Worm (Caenorhabditis elegans) whole organism, late embryonic: Measurements from ENCODE around the gene T05H10.8.

Source experiments
- F13H6.1 ChIP-seq: sonication (generic microtip); optimal IDR thresholded peaks from 2 replicates; lab custom pipeline; 2016; ENCODE audit warnings: missing genetic modification characterization, missing compliant biosample characterization
- K02D7.2 ChIP-seq: sonication (generic microtip); optimal IDR thresholded peaks from 2 replicates; lab custom pipeline; 2017; ENCODE audit warnings: mild to moderate bottlenecking, missing genetic modification characterization, missing compliant biosample characterization
- K09A11.1 ChIP-seq: sonication (generic microtip); optimal IDR thresholded peaks from 2 replicates; lab custom pipeline; 2017; ENCODE audit warnings: antibody characterized with exemption, mild to moderate bottlenecking, missing genetic modification characterization, missing compliant biosample characterization; ENCODE audit not compliant: insufficient read depth
- T23F11.4 ChIP-seq: fragments of 200-800 bp; sonication (Bioruptor generic); optimal IDR thresholded peaks from 2 replicates; lab custom pipeline; 2018; ENCODE audit warnings: mild to moderate bottlenecking, missing genetic modification characterization, missing compliant biosample characterization
- ahr-1 ChIP-seq: sonication (generic microtip); optimal IDR thresholded peaks from 2 replicates; lab custom pipeline; 2016; ENCODE audit warnings: missing genetic modification characterization, missing compliant biosample characterization
- ama-1 ChIP-seq: fragments of 150-350 bp; optimal IDR thresholded peaks from 2 replicates; lab custom pipeline; 2014
- ceh-14 ChIP-seq: sonication (generic microtip); optimal IDR thresholded peaks from 2 replicates; lab custom pipeline; 2016; ENCODE audit warnings: missing genotype, missing genetic modification characterization, missing compliant biosample characterization
- ceh-19 ChIP-seq: fragments of 200-800 bp; sonication (Bioruptor generic); optimal IDR thresholded peaks from 2 replicates; lab custom pipeline; 2018; ENCODE audit warnings: mild to moderate bottlenecking, missing genetic modification characterization, missing compliant biosample characterization
- ceh-2 ChIP-seq: sonication (generic microtip); optimal IDR thresholded peaks from 2 replicates; lab custom pipeline; 2016; ENCODE audit warnings: missing genotype, missing genetic modification characterization, missing compliant biosample characterization
- ceh-34 ChIP-seq: sonication (generic microtip); optimal IDR thresholded peaks from 2 replicates; lab custom pipeline; 2016; ENCODE audit warnings: mild to moderate bottlenecking, missing genetic modification characterization, missing compliant biosample characterization
- ceh-45 ChIP-seq: fragments of 200-800 bp; sonication (Bioruptor generic); IDR thresholded peaks from 2 replicates; pipeline ENCODE4 v1.3.6; 2022; ENCODE audit warnings: missing genetic modification reagents, missing genetic modification characterization, missing compliant biosample characterization
- ceh-9 ChIP-seq: sonication (generic microtip); optimal IDR thresholded peaks from 2 replicates; lab custom pipeline; 2016; ENCODE audit warnings: mild to moderate bottlenecking, missing genetic modification characterization, inconsistent platforms, missing compliant biosample characterization
- che-1 ChIP-seq: sonication (generic microtip); optimal IDR thresholded peaks from 2 replicates; lab custom pipeline; 2016; ENCODE audit warnings: mild to moderate bottlenecking, missing genetic modification characterization, missing compliant biosample characterization
- dmd-4 ChIP-seq: sonication (generic microtip); optimal IDR thresholded peaks from 2 replicates; lab custom pipeline; 2016; ENCODE audit warnings: borderline replicate concordance, missing genetic modification characterization, missing compliant biosample characterization
- dve-1 ChIP-seq: sonication (generic microtip); optimal IDR thresholded peaks from 2 replicates; lab custom pipeline; 2017; ENCODE audit warnings: antibody characterized with exemption, mild to moderate bottlenecking, missing genetic modification characterization, missing compliant biosample characterization
- elt-2 ChIP-seq: sonication (generic microtip); optimal IDR thresholded peaks from 2 replicates; lab custom pipeline; 2016; ENCODE audit warnings: missing genetic modification reagents, missing genetic modification characterization, missing compliant biosample characterization
- elt-4 ChIP-seq: sonication (generic microtip); optimal IDR thresholded peaks from 2 replicates; lab custom pipeline; 2016; ENCODE audit warnings: missing genetic modification characterization, missing compliant biosample characterization
- eyg-1 ChIP-seq: sonication (generic microtip); optimal IDR thresholded peaks from 2 replicates; lab custom pipeline; 2016; ENCODE audit warnings: missing genotype, missing genetic modification characterization, missing compliant biosample characterization
- fax-1 ChIP-seq: sonication (generic microtip); optimal IDR thresholded peaks from 2 replicates; lab custom pipeline; 2016; ENCODE audit warnings: missing genotype, missing genetic modification characterization, missing compliant biosample characterization
- fkh-10 ChIP-seq: fragments of 150-350 bp; optimal IDR thresholded peaks from 2 replicates; lab custom pipeline; 2014; ENCODE audit warnings: missing biosample characterization, missing genetic modification reagents, missing genetic modification characterization
- fkh-6 ChIP-seq: sonication (generic microtip); optimal IDR thresholded peaks from 2 replicates; lab custom pipeline; 2016; ENCODE audit warnings: missing genetic modification characterization, missing compliant biosample characterization
- gmeb-2 ChIP-seq: sonication (generic microtip); optimal IDR thresholded peaks from 2 replicates; lab custom pipeline; 2016; ENCODE audit warnings: missing genetic modification characterization, inconsistent platforms, missing compliant biosample characterization
- hlh-13 ChIP-seq: fragments of 200-800 bp; sonication (Bioruptor generic); optimal IDR thresholded peaks from 2 replicates; lab custom pipeline; 2018; ENCODE audit warnings: mild to moderate bottlenecking, missing genetic modification characterization, missing compliant biosample characterization
- hlh-15 ChIP-seq: sonication (generic microtip); optimal IDR thresholded peaks from 2 replicates; lab custom pipeline; 2016; ENCODE audit warnings: missing genetic modification characterization, missing compliant biosample characterization
- hlh-30 ChIP-seq: sonication (generic microtip); optimal IDR thresholded peaks from 2 replicates; lab custom pipeline; 2017; ENCODE audit warnings: antibody characterized with exemption, missing genetic modification characterization, missing compliant biosample characterization; ENCODE audit not compliant: insufficient read depth
- hlh-6 ChIP-seq: sonication (generic microtip); optimal IDR thresholded peaks from 2 replicates; lab custom pipeline; 2016; ENCODE audit warnings: missing genotype, missing genetic modification characterization, missing compliant biosample characterization
- madf-2 ChIP-seq: sonication (generic microtip); optimal IDR thresholded peaks from 2 replicates; lab custom pipeline; 2017; ENCODE audit warnings: missing genetic modification characterization, missing compliant biosample characterization
- nfya-1 ChIP-seq: sonication (generic microtip); optimal IDR thresholded peaks from 2 replicates; lab custom pipeline; 2017; ENCODE audit warnings: missing genetic modification characterization, mild to moderate bottlenecking, missing compliant biosample characterization, antibody characterized with exemption, moderate library complexity
- nhr-11 ChIP-seq: fragments of 150-350 bp; optimal IDR thresholded peaks from 2 replicates; lab custom pipeline; 2014; ENCODE audit warnings: missing biosample characterization, missing genetic modification characterization
- nhr-232 ChIP-seq: sonication (generic microtip); optimal IDR thresholded peaks from 2 replicates; lab custom pipeline; 2016; ENCODE audit warnings: missing genetic modification characterization, missing compliant biosample characterization
- odd-2 ChIP-seq: sonication (generic microtip); optimal IDR thresholded peaks from 2 replicates; lab custom pipeline; 2017; ENCODE audit warnings: antibody characterized with exemption, mild to moderate bottlenecking, missing genetic modification characterization, missing compliant biosample characterization
- pax-1 ChIP-seq: fragments of 150-350 bp; optimal IDR thresholded peaks from 2 replicates; lab custom pipeline; 2014; ENCODE audit warnings: missing biosample characterization, missing genetic modification characterization
- pha-4 ChIP-seq: fragments of 150-350 bp; optimal IDR thresholded peaks from 2 replicates; lab custom pipeline; 2018; ENCODE audit warnings: missing biosample characterization, missing genetic modification reagents, missing genetic modification characterization
- pqm-1 ChIP-seq: sonication (generic microtip); optimal IDR thresholded peaks from 2 replicates; lab custom pipeline; 2016; ENCODE audit warnings: missing genetic modification characterization, missing compliant biosample characterization
- pros-1 ChIP-seq: fragments of 150-350 bp; optimal IDR thresholded peaks from 2 replicates; lab custom pipeline; 2014; ENCODE audit warnings: missing biosample characterization, missing genetic modification reagents, missing genetic modification characterization
- ref-2 ChIP-seq: sonication (generic microtip); optimal IDR thresholded peaks from 2 replicates; lab custom pipeline; 2016; ENCODE audit warnings: missing genetic modification characterization, missing compliant biosample characterization
- rnt-1 ChIP-seq: sonication (generic microtip); optimal IDR thresholded peaks from 2 replicates; lab custom pipeline; 2016; ENCODE audit warnings: missing genetic modification characterization, missing compliant biosample characterization
- sdc-2 ChIP-seq: sonication (generic microtip); optimal IDR thresholded peaks from 2 replicates; lab custom pipeline; 2016; ENCODE audit warnings: missing genotype, missing genetic modification characterization, missing compliant biosample characterization
- sox-2 ChIP-seq: fragments of 200-800 bp; sonication (Bioruptor generic); IDR thresholded peaks from 2 replicates; pipeline ENCODE4 v1.3.6; 2022; ENCODE audit warnings: missing genetic modification reagents, missing genetic modification characterization, missing compliant biosample characterization
- sox-4 ChIP-seq: sonication (generic microtip); optimal IDR thresholded peaks from 2 replicates; lab custom pipeline; 2017; ENCODE audit warnings: mild to moderate bottlenecking, missing genetic modification characterization, inconsistent platforms, missing compliant biosample characterization
- tbx-2 ChIP-seq: sonication (generic microtip); optimal IDR thresholded peaks from 2 replicates; lab custom pipeline; 2016; ENCODE audit warnings: missing genetic modification characterization, missing compliant biosample characterization
- ttx-3 ChIP-seq: sonication (generic microtip); optimal IDR thresholded peaks from 2 replicates; lab custom pipeline; 2016; ENCODE audit warnings: missing genetic modification reagents, missing genetic modification characterization, missing compliant biosample characterization
- unc-3 ChIP-seq, 2 experiments: fragments of 200-800 bp in 1 of 2; sonication (Bioruptor generic) in 1 of 2; sonication (generic microtip) in 1 of 2; conservative IDR thresholded peaks in 1 of 2; optimal IDR thresholded peaks in 1 of 2; 2 replicates each; pipeline versions ENCODE4 v1.3.6 to Lab custom; 2016 to 2022; ENCODE audit warnings: missing compliant biosample characterization in 2 of 2, missing genetic modification characterization in 2 of 2, missing genetic modification reagents in 1 of 2
- unc-55 ChIP-seq: sonication (generic microtip); optimal IDR thresholded peaks from 2 replicates; lab custom pipeline; 2017; ENCODE audit warnings: missing biosample characterization, missing genetic modification reagents, missing genetic modification characterization
- unc-86 ChIP-seq: sonication (generic microtip); optimal IDR thresholded peaks from 2 replicates; lab custom pipeline; 2016; ENCODE audit warnings: missing genetic modification characterization, missing compliant biosample characterization
- zip-5 ChIP-seq: sonication (generic microtip); optimal IDR thresholded peaks from 2 replicates; lab custom pipeline; 2016; ENCODE audit warnings: missing genetic modification characterization, missing compliant biosample characterization
- ztf-16 ChIP-seq: sonication (generic microtip); optimal IDR thresholded peaks from 2 replicates; lab custom pipeline; 2017; ENCODE audit warnings: missing genetic modification characterization, missing compliant biosample characterization

T05H10.8 gene

DNA sequence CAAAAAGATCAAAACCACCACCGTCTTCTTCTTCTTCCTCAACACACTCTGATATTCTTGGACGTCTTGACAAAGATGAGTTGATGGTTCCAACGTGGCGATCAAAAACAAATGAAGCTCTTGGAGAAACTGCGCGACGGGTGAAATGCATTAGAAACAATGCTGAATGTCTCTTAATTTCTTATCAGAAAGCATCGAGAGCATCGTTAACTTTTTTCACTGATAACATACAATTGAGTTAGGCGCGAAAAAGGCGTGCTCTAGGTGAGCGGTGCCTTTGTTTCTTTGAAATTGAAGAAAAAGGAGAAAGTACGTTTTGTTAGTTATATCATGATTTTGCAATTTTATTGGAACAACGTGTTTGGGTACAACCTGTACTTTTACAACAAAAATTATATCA lies 14.4 kb downstream of the T05H10.8 start, which contains the start of gene gpcp-2:
TSS of gene gpcp-2 (minus strand) at position 153 of the 400 bp plus-strand sequence.
- TF ChIP-seq K02D7.2: no peak
- peak; percentile 24 for TF ChIP-seq elt-2 (tag; lab: Kevin White, UChicago)
- no peak for TF ChIP-seq ahr-1 (tag; lab: Kevin White, UChicago)
- TF ChIP-seq ama-1 (lab: Kevin White, UChicago): no peak
- no peak for TF ChIP-seq pax-1 (tag; lab: Kevin White, UChicago)

ce11 chrII:8074058-8074457 lies 15.2 kb downstream of the T05H10.8 start:
- TF ChIP-seq pqm-1 (tag; lab: Kevin White, UChicago) (no peak), elt-2 (tag; lab: Kevin White, UChicago) (no peak), che-1 (tag; lab: Kevin White, UChicago) (no peak), ref-2 (tag; lab: Kevin White, UChicago) (no peak), hlh-15 (tag; lab: Kevin White, UChicago) (no peak), fkh-6 (tag; lab: Kevin White, UChicago) (no peak), zip-5 (no peak)
- TF ChIP-seq, all 69 proteins: peak for 0

- TF ChIP-seq elt-2 (tag; lab: Kevin White, UChicago): peak; percentile 82
- peak; percentile 63 for TF ChIP-seq K09A11.1
- TF ChIP-seq ceh-9 (tag; lab: Kevin White, UChicago): no peak
- no peak for TF ChIP-seq ceh-19 (GFP tag; lab: Kevin White, UChicago)
- no peak for TF ChIP-seq gmeb-2
- TF ChIP-seq dmd-4: no peak
- TF ChIP-seq pha-4: no peak
- peak; percentile 55 for TF ChIP-seq sox-4 (tag; lab: Kevin White, UChicago)
- peak; percentile 67 for TF ChIP-seq ztf-16
- peak; percentile 40 for TF ChIP-seq ttx-3
- TF ChIP-seq madf-2 (tag; lab: Kevin White, UChicago): no peak
- no peak for TF ChIP-seq hlh-15 (tag; lab: Kevin White, UChicago)
- peak; percentile 37 for TF ChIP-seq unc-86 (tag; lab: Kevin White, UChicago)
- TF ChIP-seq ceh-34 (tag; lab: Kevin White, UChicago): peak; percentile 52
- peak; percentile 76 for TF ChIP-seq dve-1
- TF ChIP-seq ceh-45: 0 out of 2 replicates have a peak, but pooled peaks have one; percentile 30
- TF ChIP-seq fkh-10 (GFP tag; lab: Kevin White, UChicago): no peak
- TF ChIP-seq tbx-2 (tag; lab: Kevin White, UChicago): peak; percentile 73
- TF ChIP-seq rnt-1 (tag; lab: Kevin White, UChicago): no peak
- no peak for TF ChIP-seq F13H6.1
- peak; percentile 52 for TF ChIP-seq eyg-1
- TF ChIP-seq elt-4 (tag; lab: Kevin White, UChicago): no peak
- peak; percentile 76 for TF ChIP-seq hlh-6 (tag; lab: Kevin White, UChicago)
- peak; percentile 51 for TF ChIP-seq nfya-1
- TF ChIP-seq fkh-6 (tag; lab: Kevin White, UChicago): peak; percentile 46
- no peak for TF ChIP-seq unc-3 (GFP tag; conservative IDR thresholded peaks at IDR 0.05; lab: Robert Waterston, UW)
- no peak for TF ChIP-seq unc-3 (tag; optimal IDR thresholded peaks at IDR 0.05; lab: Kevin White, UChicago)
- no peak for TF ChIP-seq nhr-11 (tag; lab: Kevin White, UChicago)
- TF ChIP-seq pros-1 (tag; lab: Kevin White, UChicago): no peak
- TF ChIP-seq sox-2 (GFP tag; lab: Robert Waterston, UW): no peak
- peak; percentile 55 for TF ChIP-seq hlh-30 (tag; lab: Kevin White, UChicago)
- TF ChIP-seq ceh-2: peak; percentile 6
- peak; percentile 71 for TF ChIP-seq che-1 (tag; lab: Kevin White, UChicago)
- TF ChIP-seq ceh-14 (tag; lab: Kevin White, UChicago): peak; percentile 40
- no peak for TF ChIP-seq ahr-1 (tag; lab: Kevin White, UChicago)
- TF ChIP-seq hlh-13 (GFP tag; lab: Kevin White, UChicago): peak; percentile 57
- TF ChIP-seq odd-2 (tag; lab: Kevin White, UChicago): peak; percentile 12
- no peak for TF ChIP-seq unc-55
- TF ChIP-seq nhr-232 (tag; lab: Kevin White, UChicago): peak; percentile 64
- no peak for TF ChIP-seq sdc-2 (tag; lab: Kevin White, UChicago)
- TF ChIP-seq ama-1 (lab: Kevin White, UChicago): no peak
- peak; percentile 9 for TF ChIP-seq fax-1
- TF ChIP-seq T23F11.4 (GFP tag; lab: Kevin White, UChicago): peak; percentile 45
Measured at ce11 chrII:8075324-8075810, 16.5 kb downstream of the T05H10.8 start, which contains the start of gene K02C4.2. Gene K02C4.2, plus strand, starts transcription at chrII:8075760.
